Fruit fly (Drosophila melanogaster): ENCODE results near the gene CG31697.

Gene CG31697

DNA sequence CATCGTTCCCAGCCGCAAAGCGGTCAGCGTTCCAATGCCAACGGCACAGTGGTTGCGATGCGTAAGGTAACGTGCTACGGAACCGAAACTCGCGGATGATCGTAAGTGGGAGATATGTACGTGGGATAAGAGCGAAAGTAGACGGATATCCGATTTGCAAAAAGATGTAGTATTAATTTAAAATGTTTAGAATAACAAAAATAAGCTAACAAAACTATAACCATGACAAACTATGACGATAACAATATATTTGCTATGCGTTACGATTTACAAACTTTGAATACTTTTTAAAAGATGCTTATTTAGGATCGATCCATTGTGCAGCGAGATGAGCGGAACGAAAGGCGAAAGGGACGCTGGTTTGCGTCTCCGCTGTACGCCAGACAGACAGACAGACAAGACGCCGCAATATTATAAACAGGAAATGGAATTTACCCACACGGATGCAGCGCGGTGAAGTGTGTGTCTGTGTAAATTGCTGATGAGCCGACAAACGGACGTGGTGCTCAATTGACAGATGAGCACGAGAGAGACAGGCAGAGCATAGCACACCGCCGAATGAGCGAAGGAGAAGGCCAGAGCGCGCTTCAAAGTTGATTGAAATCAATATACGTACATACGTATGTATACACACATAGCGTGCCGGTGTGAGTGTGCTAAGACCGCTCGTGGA, 40.5 kb downstream of the CG31697 start (continued):
- peak; percentile 85 for TF ChIP-seq tup (GFP tag; optimal IDR thresholded peaks at IDR 0.05)
- peak; percentile 98 for TF ChIP-seq CG2678 (tag; optimal IDR thresholded peaks at IDR 0.05)
- peak; percentile 97 for TF ChIP-seq Atf-2 (GFP tag; optimal IDR thresholded peaks at IDR 0.05)
- TF ChIP-seq CG14014 (GFP tag; IDR thresholded peaks at IDR 0.05), result peak; percentile 94
- peak; percentile 86 for TF ChIP-seq CG6683 (GFP tag; optimal IDR thresholded peaks at IDR 0.05)
- TF ChIP-seq CG17359 (tag; optimal IDR thresholded peaks at IDR 0.05), result peak; percentile 93
- peak; percentile 84 for TF ChIP-seq CG17186 (GFP tag; optimal IDR thresholded peaks at IDR 0.05)
- peak; percentile 93 for TF ChIP-seq CG10543 (GFP tag; optimal IDR thresholded peaks at IDR 0.05)
- TF ChIP-seq zen (tag; optimal IDR thresholded peaks at IDR 0.05), result peak; percentile 82
- TF ChIP-seq CG12299 (tag; optimal IDR thresholded peaks at IDR 0.05), result peak; percentile 78
- no peak for TF ChIP-seq unc-4 (GFP tag; IDR thresholded peaks at IDR 0.05; ENCODE audit: partially characterized antibody)
- TF ChIP-seq fd96Cb (tag; optimal IDR thresholded peaks at IDR 0.05), result peak; percentile 97
- TF ChIP-seq wor (GFP tag; IDR thresholded peaks at IDR 0.05), result peak; percentile 93
- no peak for TF ChIP-seq Sin3A (optimal IDR thresholded peaks at IDR 0.05)
- TF ChIP-seq tin (GFP tag; optimal IDR thresholded peaks at IDR 0.05), result peak; percentile 96
- peak; percentile 98 for TF ChIP-seq Oli (tag; optimal IDR thresholded peaks at IDR 0.05)
- TF ChIP-seq Tbp (GFP tag; optimal IDR thresholded peaks at IDR 0.05), result peak; percentile 50
- peak; percentile 89 for TF ChIP-seq Nf-YC (tag; optimal IDR thresholded peaks at IDR 0.05)
- TF ChIP-seq CG1603 (tag; optimal IDR thresholded peaks at IDR 0.05), result peak; percentile 94
- peak; percentile 97 for TF ChIP-seq Ssrp (tag; optimal IDR thresholded peaks at IDR 0.05)
- TF ChIP-seq crp (GFP tag; optimal IDR thresholded peaks at IDR 0.05), result peak in 1 of 2 experiments; percentile 69
- TF ChIP-seq lbe (GFP tag; optimal IDR thresholded peaks at IDR 0.05), result peak; percentile 63
- TF ChIP-seq disco-r (GFP tag; optimal IDR thresholded peaks at IDR 0.05), result peak; percentile 94
- TF ChIP-seq stwl (tag; optimal IDR thresholded peaks at IDR 0.05), result peak; percentile 16
- TF ChIP-seq lab (GFP tag; optimal IDR thresholded peaks at IDR 0.05), result peak; percentile 96
- TF ChIP-seq row (GFP tag; IDR thresholded peaks at IDR 0.05), result peak; percentile 95
- peak; percentile 97 for TF ChIP-seq Dip3 (GFP tag; optimal IDR thresholded peaks at IDR 0.05)
- TF ChIP-seq aop (GFP tag; IDR thresholded peaks at IDR 0.05), result peak; percentile 99
- TF ChIP-seq Myb (GFP tag; optimal IDR thresholded peaks at IDR 0.05), result peak; percentile 87
- peak; percentile 89 for TF ChIP-seq peb (GFP tag; IDR thresholded peaks at IDR 0.05)
- peak; percentile 96 for TF ChIP-seq CG1602 (GFP tag; optimal IDR thresholded peaks at IDR 0.05)
- peak; percentile 74 for TF ChIP-seq cas (GFP tag; IDR thresholded peaks at IDR 0.05)
- peak; percentile 96 for TF ChIP-seq CG12104 (GFP tag; optimal IDR thresholded peaks at IDR 0.05)
- peak; percentile 59; the same call in 1 of the 2 replicates for TF ChIP-seq CG32767 (GFP tag; IDR thresholded peaks at IDR 0.05)
- peak; percentile 80 for TF ChIP-seq CG8765 (GFP tag; IDR thresholded peaks at IDR 0.05)
- peak; percentile 96 for TF ChIP-seq NK7.1 (GFP tag; optimal IDR thresholded peaks at IDR 0.05)
- peak; percentile 80 for TF ChIP-seq Nf-YA (GFP tag; IDR thresholded peaks at IDR 0.05)
- TF ChIP-seq CG11085 (GFP tag; IDR thresholded peaks at IDR 0.05), result peak; percentile 93
- peak; percentile 94 for TF ChIP-seq da (GFP tag; optimal IDR thresholded peaks at IDR 0.05)
- TF ChIP-seq Trl (optimal IDR thresholded peaks at IDR 0.05), result peak; percentile 84 to 89
- peak; percentile 92 for TF ChIP-seq Trl (GFP tag; optimal IDR thresholded peaks at IDR 0.05)
- TF ChIP-seq Camta (GFP tag; optimal IDR thresholded peaks at IDR 0.05), result peak; percentile 98
- TF ChIP-seq kni (GFP tag; optimal IDR thresholded peaks at IDR 0.05), result peak; percentile 95
- peak in 1 of 2 experiments; percentile 55 for TF ChIP-seq Hr78 (GFP tag; optimal IDR thresholded peaks at IDR 0.05)
- TF ChIP-seq B-H1 (GFP tag; IDR thresholded peaks at IDR 0.05), result peak; percentile 89
- TF ChIP-seq CG7839 (tag; optimal IDR thresholded peaks at IDR 0.05), result peak; percentile 98
- TF ChIP-seq br (optimal IDR thresholded peaks at IDR 0.05), result no peak
- TF ChIP-seq D19A (tag; optimal IDR thresholded peaks at IDR 0.05), result peak; percentile 92
- TF ChIP-seq MBD-R2 (GFP tag; IDR thresholded peaks at IDR 0.05), result peak; percentile 66
- peak; percentile 63 for TF ChIP-seq Hey (tag; optimal IDR thresholded peaks at IDR 0.05)

Measured in whole organism, embryonic.